Fruit fly (Drosophila melanogaster) whole organism, pupa: ENCODE results near the gene Ptp61F.

ENCODE experiments used
- CG10348 ChIP-seq: fragments of 200-800 bp; sonication (Bioruptor generic); IDR thresholded peaks from 2 replicates; pipeline ENCODE4 v1.3.6; 2022; ENCODE audit warnings: missing biosample characterization, missing genetic modification characterization
- CG12605 ChIP-seq: fragments of 200-800 bp; sonication (Bioruptor generic); IDR thresholded peaks from 2 replicates; pipeline ENCODE4 v1.3.6; 2022; ENCODE audit warnings: missing biosample characterization, missing genetic modification characterization
- CG13204 ChIP-seq: fragments of 200-800 bp; sonication (Bioruptor generic); optimal IDR thresholded peaks from 2 replicates; lab custom pipeline; 2018; ENCODE audit warnings: missing biosample characterization, mild to moderate bottlenecking, missing genetic modification characterization, moderate library complexity
- CG14655 ChIP-seq: fragments of 200-800 bp; sonication (Bioruptor generic); optimal IDR thresholded peaks from 3 replicates; lab custom pipeline; 2017; ENCODE audit warnings: mild to moderate bottlenecking, missing biosample characterization, missing genetic modification reagents, missing genetic modification characterization
- CG15710 ChIP-seq: fragments of 200-800 bp; sonication (Bioruptor generic); optimal IDR thresholded peaks from 2 replicates; lab custom pipeline; 2018; ENCODE audit warnings: missing biosample characterization, mild to moderate bottlenecking, missing genetic modification characterization, moderate library complexity
- CG17806 ChIP-seq: fragments of 200-800 bp; sonication (Bioruptor generic); optimal IDR thresholded peaks from 2 replicates; lab custom pipeline; 2018; ENCODE audit warnings: missing biosample characterization, mild to moderate bottlenecking, missing genetic modification characterization, moderate library complexity
- CG32121 ChIP-seq: fragments of 200-800 bp; sonication (Bioruptor generic); IDR thresholded peaks from 2 replicates; pipeline ENCODE4 v1.3.6; 2022; ENCODE audit warnings: missing biosample characterization, missing genetic modification characterization
- CG34367 ChIP-seq: fragments of 200-800 bp; sonication (Bioruptor generic); optimal IDR thresholded peaks from 2 replicates; lab custom pipeline; 2018; ENCODE audit warnings: missing biosample characterization, mild to moderate bottlenecking, missing genetic modification characterization
- CG4496 ChIP-seq: fragments of 200-800 bp; sonication (Bioruptor generic); IDR thresholded peaks from 3 replicates; pipeline ENCODE4 v1.3.6; 2022; ENCODE audit warnings: missing biosample characterization, missing genetic modification characterization
- CG8159 ChIP-seq: fragments of 200-800 bp; sonication (Bioruptor generic); optimal IDR thresholded peaks from 3 replicates; lab custom pipeline; 2018; ENCODE audit warnings: missing biosample characterization, mild to moderate bottlenecking, missing genetic modification characterization, moderate library complexity
- CG8301 ChIP-seq: fragments of 200-800 bp; sonication (Bioruptor generic); optimal IDR thresholded peaks from 2 replicates; lab custom pipeline; 2018; ENCODE audit warnings: missing biosample characterization, mild to moderate bottlenecking, missing genetic modification characterization
- CG9948 ChIP-seq: fragments of 200-800 bp; sonication (Bioruptor generic); optimal IDR thresholded peaks from 2 replicates; lab custom pipeline; 2018; ENCODE audit warnings: missing biosample characterization, mild to moderate bottlenecking, missing genetic modification characterization, moderate library complexity
- D1 ChIP-seq: fragments of 200-800 bp; sonication (Bioruptor generic); optimal IDR thresholded peaks from 2 replicates; lab custom pipeline; 2018; ENCODE audit warnings: missing biosample characterization, mild to moderate bottlenecking, missing genetic modification characterization, moderate library complexity
- EcR ChIP-seq: fragments of 200-800 bp; sonication (Bioruptor generic); optimal IDR thresholded peaks from 3 replicates; lab custom pipeline; 2019; ENCODE audit warnings: missing biosample characterization, missing genetic modification characterization, mild to moderate bottlenecking, moderate library complexity, missing genetic modification reagents
- Ets98B ChIP-seq: fragments of 200-800 bp; sonication (Bioruptor generic); IDR thresholded peaks from 2 replicates; pipeline ENCODE4 v1.3.6; 2022; ENCODE audit warnings: missing biosample characterization, missing genetic modification characterization
- Pif1A ChIP-seq: fragments of 200-800 bp; sonication (Bioruptor generic); optimal IDR thresholded peaks from 3 replicates; lab custom pipeline; 2016; ENCODE audit warnings: missing biosample characterization, missing genetic modification characterization
- Pif1B ChIP-seq: fragments of 200-800 bp; sonication (Bioruptor generic); optimal IDR thresholded peaks from 3 replicates; lab custom pipeline; 2016; ENCODE audit warnings: missing biosample characterization, missing genetic modification characterization
- Snoo ChIP-seq: fragments of 200-800 bp; sonication (Bioruptor generic); optimal IDR thresholded peaks from 3 replicates; lab custom pipeline; 2017; ENCODE audit warnings: missing biosample characterization, mild to moderate bottlenecking, missing genetic modification characterization, inconsistent platforms
- fd96Ca ChIP-seq: fragments of 200-800 bp; sonication (Bioruptor generic); IDR thresholded peaks from 3 replicates; pipeline ENCODE4 v1.3.6; 2022; ENCODE audit warnings: missing biosample characterization, missing genetic modification characterization
- gl ChIP-seq: fragments of 200-800 bp; sonication (Bioruptor generic); optimal IDR thresholded peaks from 2 replicates; lab custom pipeline; 2018; ENCODE audit warnings: missing biosample characterization, mild to moderate bottlenecking, missing genetic modification characterization
- rn ChIP-seq: fragments of 200-800 bp; sonication (Bioruptor generic); IDR thresholded peaks from 2 replicates; pipeline ENCODE4 v1.3.6; 2022; ENCODE audit warnings: missing biosample characterization, missing genetic modification characterization

Gene Ptp61F

dm6 chr3L:1457281-1457680, 17.8 kb downstream of the Ptp61F start:
- TF ChIP-seq Pif1B (GFP tag; lab: Kevin White, UChicago), result peak; percentile 35
- no peak for TF ChIP-seq CG34367 (tag; lab: Kevin White, UChicago)
- no peak for TF ChIP-seq EcR (GFP tag; lab: Kevin White, UChicago)
- TF ChIP-seq Snoo (tag; lab: Kevin White, UChicago), result peak; percentile 24
- peak; percentile 15 for TF ChIP-seq CG13204 (GFP tag; lab: Kevin White, UChicago)
- TF ChIP-seq Pif1A, result peak; percentile 31

- TF ChIP-seq CG4496 (0 out of 3 replicates have a peak, but pooled peaks have one; percentile 40), CG8159 (tag; lab: Kevin White, UChicago) (peak; percentile 26), EcR (GFP tag; lab: Kevin White, UChicago) (no peak), fd96Ca (GFP tag; lab: Robert Waterston, UW) (peak; percentile 54; the same call in 1 of the 3 replicates), CG14655 (GFP tag; lab: Kevin White, UChicago) (peak; percentile 10), CG32121 (GFP tag; lab: Robert Waterston, UW) (peak; percentile 41; the same call in 1 of the 2 replicates), CG8301 (tag; lab: Kevin White, UChicago) (no peak), CG17806 (tag; lab: Kevin White, UChicago) (peak; percentile 27), CG9948 (tag; lab: Kevin White, UChicago) (peak; percentile 42), CG34367 (tag; lab: Kevin White, UChicago) (no peak), Pif1A (peak; percentile 2), Ets98B (GFP tag; lab: Robert Waterston, UW) (peak; percentile 28; the same call in 1 of the 2 replicates)
These were observed 24.1 kb downstream of the Ptp61F start for dm6 chr3L:1450940-1451339.

dm6 chr3L:1447803-1448517, 27.1 kb downstream of the Ptp61F start:
- TF ChIP-seq CG15710 (tag; lab: Kevin White, UChicago), result no peak
- no peak for TF ChIP-seq CG10348 (GFP tag; lab: Robert Waterston, UW)
- TF ChIP-seq, all 21 proteins: peak for 0

dm6 chr3L:1442906-1443305, 32.2 kb downstream of the Ptp61F start:
- TF ChIP-seq EcR (GFP tag; lab: Kevin White, UChicago) (no peak), CG17806 (tag; lab: Kevin White, UChicago) (peak; percentile 71), CG4496 (peak; percentile 81), CG13204 (GFP tag; lab: Kevin White, UChicago) (peak; percentile 50), Snoo (tag; lab: Kevin White, UChicago) (peak; percentile 96), CG34367 (tag; lab: Kevin White, UChicago) (peak; percentile 72), CG8301 (tag; lab: Kevin White, UChicago) (peak; percentile 60), D1 (tag; lab: Kevin White, UChicago) (no peak), gl (peak; percentile 2), Pif1B (GFP tag; lab: Kevin White, UChicago) (peak; percentile 83), fd96Ca (GFP tag; lab: Robert Waterston, UW) (peak; percentile 53; the same call in 1 of the 3 replicates), CG12605 (0 out of 2 replicates have a peak, but pooled peaks have one; percentile 14), CG8159 (tag; lab: Kevin White, UChicago) (peak; percentile 73), CG15710 (tag; lab: Kevin White, UChicago) (peak; percentile 83), CG10348 (GFP tag; lab: Robert Waterston, UW) (no peak), rn (peak; percentile 60; the same call in 1 of the 2 replicates), Ets98B (GFP tag; lab: Robert Waterston, UW) (peak; percentile 43; the same call in 1 of the 2 replicates), CG14655 (GFP tag; lab: Kevin White, UChicago) (peak; percentile 69), CG32121 (GFP tag; lab: Robert Waterston, UW) (no peak), Pif1A (peak; percentile 85), CG9948 (tag; lab: Kevin White, UChicago) (peak; percentile 75)

- TF ChIP-seq CG13204 (GFP tag; lab: Kevin White, UChicago), result no peak
- no peak for TF ChIP-seq D1 (tag; lab: Kevin White, UChicago)
- peak; percentile 18 for TF ChIP-seq CG15710 (tag; lab: Kevin White, UChicago)
- peak; percentile 21 for TF ChIP-seq CG8159 (tag; lab: Kevin White, UChicago)
- no peak for TF ChIP-seq EcR (GFP tag; lab: Kevin White, UChicago)
- no peak for TF ChIP-seq Pif1B (GFP tag; lab: Kevin White, UChicago)
- no peak for TF ChIP-seq fd96Ca (GFP tag; lab: Robert Waterston, UW)
- TF ChIP-seq CG9948 (tag; lab: Kevin White, UChicago), result peak; percentile 12
These were observed 32.7 kb downstream of the Ptp61F start for dm6 chr3L:1442309-1442708.

dm6 chr3L:1440999-1441398, 34.1 kb downstream of the Ptp61F start:
- TF ChIP-seq Ets98B (GFP tag; lab: Robert Waterston, UW), result peak; percentile 34; the same call in 1 of the 2 replicates
- TF ChIP-seq Pif1A, result peak; percentile 31
- peak; percentile 59; the same call in 1 of the 2 replicates for TF ChIP-seq CG12605
- TF ChIP-seq CG9948 (tag; lab: Kevin White, UChicago), result peak; percentile 9
- TF ChIP-seq CG10348 (GFP tag; lab: Robert Waterston, UW), result no peak
- TF ChIP-seq EcR (GFP tag; lab: Kevin White, UChicago), result peak; percentile 41
- peak; percentile 25 for TF ChIP-seq CG13204 (GFP tag; lab: Kevin White, UChicago)
- peak; percentile 22 for TF ChIP-seq CG15710 (tag; lab: Kevin White, UChicago)
- peak; percentile 21 for TF ChIP-seq gl
- no peak for TF ChIP-seq D1 (tag; lab: Kevin White, UChicago)
- TF ChIP-seq Pif1B (GFP tag; lab: Kevin White, UChicago), result no peak
- peak; percentile 52; the same call in 1 of the 3 replicates for TF ChIP-seq fd96Ca (GFP tag; lab: Robert Waterston, UW)
